Worm (Caenorhabditis elegans): ENCODE measurements around the gene cyk-4.

- TF ChIP-seq unc-62 (GFP tag; optimal IDR thresholded peaks at IDR 0.05) (no peak), fos-1 (tag; optimal IDR thresholded peaks at IDR 0.05) (no peak)
These were observed 48.5 kb downstream of the cyk-4 start for ce11 chrIII:13722387-13723122.
